Worm (Caenorhabditis elegans): ENCODE measurements around the gene K08D10.13.

Gene K08D10.13

DNA sequence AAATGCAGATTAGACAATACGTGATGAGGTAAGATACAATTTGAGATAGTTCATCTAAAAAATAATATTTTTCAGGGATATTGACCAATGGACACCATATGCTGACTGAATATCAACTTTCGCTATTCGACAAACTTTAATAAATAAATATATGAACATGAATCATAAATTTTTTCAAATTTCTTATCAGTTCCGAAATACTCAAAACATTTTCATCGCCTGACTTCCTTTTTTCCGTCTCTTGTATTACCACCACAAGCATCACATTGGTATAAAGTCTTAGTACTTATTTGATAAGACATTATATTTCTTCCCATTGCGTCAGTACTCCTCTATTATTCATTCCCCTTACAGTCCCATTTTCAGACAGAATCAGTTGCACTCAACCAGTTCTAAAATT, 19.2 kb downstream of the K08D10.13 start, which contains the start of the genes K08D10.10 and R07C12.1:
Gene K08D10.10, plus strand, starts transcription at position 93 of the 400 bp plus-strand sequence.
Gene R07C12.1, plus strand, starts transcription at position 314 of the 400 bp plus-strand sequence.
- TF ChIP-seq hlh-11 (tag; optimal IDR thresholded peaks at IDR 0.05) (peak; percentile 1), arid-1 (GFP tag; conservative IDR thresholded peaks at IDR 0.05) (no peak), sdz-12 (GFP tag; optimal IDR thresholded peaks at IDR 0.05) (no peak), ceh-82 (tag; optimal IDR thresholded peaks at IDR 0.05) (no peak), pqm-1 (tag; optimal IDR thresholded peaks at IDR 0.05) (peak; percentile 6), nhr-28 (tag; optimal IDR thresholded peaks at IDR 0.05) (peak; percentile 14), tag-97 (GFP tag; IDR thresholded peaks at IDR 0.05) (no peak)

DNA sequence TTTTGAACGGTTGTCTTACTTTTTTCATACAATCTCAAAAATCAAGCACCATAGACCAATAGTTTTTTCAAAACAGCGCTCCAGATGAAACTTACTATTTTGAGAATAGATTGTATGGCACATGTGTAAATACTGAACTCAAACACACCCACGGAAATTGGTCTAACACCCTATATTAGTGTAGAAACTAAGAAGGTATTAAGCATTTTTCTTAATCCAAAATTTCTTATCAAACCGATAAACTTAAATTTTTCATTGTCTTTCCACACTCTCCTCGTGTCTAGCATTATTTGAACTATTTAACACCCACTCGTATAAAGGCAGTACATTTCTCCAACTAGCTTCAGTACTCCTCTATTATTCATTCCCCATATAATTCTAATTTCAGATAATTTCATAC, 21.2 kb downstream of the K08D10.13 start:
- TF ChIP-seq Y48G9A.11 (GFP tag; IDR thresholded peaks at IDR 0.05): no peak
- no peak for TF ChIP-seq mep-1 (tag; optimal IDR thresholded peaks at IDR 0.05)
- peak; percentile 27 for TF ChIP-seq pqm-1 (tag; optimal IDR thresholded peaks at IDR 0.05)
- TF ChIP-seq dmd-6 (GFP tag; IDR thresholded peaks at IDR 0.05): peak; percentile 16; the same call in 1 of the 2 replicates
- TF ChIP-seq set-16 (GFP tag; IDR thresholded peaks at IDR 0.05): no peak
- no peak for TF ChIP-seq zip-11 (GFP tag; IDR thresholded peaks at IDR 0.05)
- no peak for TF ChIP-seq Y5F2A.4 (GFP tag; optimal IDR thresholded peaks at IDR 0.05)
- no peak for TF ChIP-seq dmd-8 (GFP tag; IDR thresholded peaks at IDR 0.05)

DNA sequence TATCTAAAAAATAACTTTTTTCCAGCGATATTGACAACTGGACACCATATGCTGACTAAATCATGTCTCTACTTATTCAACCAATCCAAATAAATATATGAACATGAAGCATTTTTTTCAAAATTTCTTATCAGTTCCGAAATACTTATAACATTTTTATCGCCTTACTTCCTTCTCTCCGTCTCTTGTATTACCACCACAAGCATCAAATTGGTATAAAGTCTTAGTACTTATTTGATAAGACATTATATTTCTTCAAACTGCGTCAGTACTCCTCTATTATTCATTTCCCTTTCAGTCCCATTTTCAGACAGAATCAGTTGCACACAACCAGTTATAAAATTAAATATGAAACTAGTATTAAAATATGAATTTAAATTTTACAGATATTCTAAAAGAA, 23.5 kb downstream of the K08D10.13 start:
- TF ChIP-seq php-3 (GFP tag; IDR thresholded peaks at IDR 0.05) (peak; percentile 62; the same call in 1 of the 2 replicates), gei-8 (GFP tag; optimal IDR thresholded peaks at IDR 0.05) (no peak), Y5F2A.4 (GFP tag; optimal IDR thresholded peaks at IDR 0.05) (no peak), F49E8.2 (tag; optimal IDR thresholded peaks at IDR 0.05; ENCODE audit: borderline replicate concordance) (no peak), nhr-6 (tag; optimal IDR thresholded peaks at IDR 0.05) (no peak), skn-1 (tag; optimal IDR thresholded peaks at IDR 0.05) (no peak), vab-7 (GFP tag; IDR thresholded peaks at IDR 0.05) (no peak), lsy-2 (tag; optimal IDR thresholded peaks at IDR 0.05) (no peak), zag-1 (tag; optimal IDR thresholded peaks at IDR 0.05) (no peak), nhr-11 (tag; optimal IDR thresholded peaks at IDR 0.05) (no peak), lin-13 (GFP tag; optimal IDR thresholded peaks at IDR 0.05) (no peak), lin-15B (tag; optimal IDR thresholded peaks at IDR 0.05) (no peak), F10B5.3 (tag; optimal IDR thresholded peaks at IDR 0.05) (no peak), nhr-48 (tag; optimal IDR thresholded peaks at IDR 0.05) (no peak), nhr-28 (tag; optimal IDR thresholded peaks at IDR 0.05) (peak; percentile 76), zip-11 (GFP tag; IDR thresholded peaks at IDR 0.05) (no peak), dmd-6 (GFP tag; IDR thresholded peaks at IDR 0.05) (peak; percentile 70), ceh-62 (tag; optimal IDR thresholded peaks at IDR 0.05) (no peak), nhr-237 (tag; optimal IDR thresholded peaks at IDR 0.05) (no peak), zfp-2 (tag; optimal IDR thresholded peaks at IDR 0.05) (no peak), fos-1 (tag; optimal IDR thresholded peaks at IDR 0.05) (no peak), ces-1 (GFP tag; optimal IDR thresholded peaks at IDR 0.05) (no peak), ctbp-1 (GFP tag; IDR thresholded peaks at IDR 0.05) (no peak), madf-9 (GFP tag; conservative IDR thresholded peaks at IDR 0.05) (no peak), dve-1 (tag; optimal IDR thresholded peaks at IDR 0.05; ENCODE audit: insufficient read depth) (peak; percentile 40), nhr-77 (tag; optimal IDR thresholded peaks at IDR 0.05) (peak; percentile 75), lin-1 (GFP tag; IDR thresholded peaks at IDR 0.05) (no peak; the same call in 1 of the 2 replicates), ZK337.2 (GFP tag; IDR thresholded peaks at IDR 0.05) (no peak), hlh-11 (tag; optimal IDR thresholded peaks at IDR 0.05) (peak; percentile 41), dmd-9 (GFP tag; IDR thresholded peaks at IDR 0.05) (no peak), ztf-11 (tag; optimal IDR thresholded peaks at IDR 0.05) (no peak), ceh-32 (tag; optimal IDR thresholded peaks at IDR 0.05; ENCODE audit: poor library complexity) (no peak), pqm-1 (tag; optimal IDR thresholded peaks at IDR 0.05) (peak; percentile 93)

Measured in whole organism, L4 larva.